Fruit fly (Drosophila melanogaster) whole organism, pupa: ENCODE measurements around the gene CG11368.

ENCODE experiments used
- CG10348 ChIP-seq: fragments of 200-800 bp; sonication (Bioruptor generic); IDR thresholded peaks from 2 replicates; pipeline ENCODE4 v1.3.6; 2022; ENCODE audit warnings: missing biosample characterization, missing genetic modification characterization
- CG12605 ChIP-seq: fragments of 200-800 bp; sonication (Bioruptor generic); IDR thresholded peaks from 2 replicates; pipeline ENCODE4 v1.3.6; 2022; ENCODE audit warnings: missing biosample characterization, missing genetic modification characterization
- CG13204 ChIP-seq: fragments of 200-800 bp; sonication (Bioruptor generic); optimal IDR thresholded peaks from 2 replicates; lab custom pipeline; 2018; ENCODE audit warnings: missing biosample characterization, mild to moderate bottlenecking, missing genetic modification characterization, moderate library complexity
- CG14655 ChIP-seq: fragments of 200-800 bp; sonication (Bioruptor generic); optimal IDR thresholded peaks from 3 replicates; lab custom pipeline; 2017; ENCODE audit warnings: mild to moderate bottlenecking, missing biosample characterization, missing genetic modification reagents, missing genetic modification characterization
- CG15710 ChIP-seq: fragments of 200-800 bp; sonication (Bioruptor generic); optimal IDR thresholded peaks from 2 replicates; lab custom pipeline; 2018; ENCODE audit warnings: missing biosample characterization, mild to moderate bottlenecking, missing genetic modification characterization, moderate library complexity
- CG17806 ChIP-seq: fragments of 200-800 bp; sonication (Bioruptor generic); optimal IDR thresholded peaks from 2 replicates; lab custom pipeline; 2018; ENCODE audit warnings: missing biosample characterization, mild to moderate bottlenecking, missing genetic modification characterization, moderate library complexity
- CG32121 ChIP-seq: fragments of 200-800 bp; sonication (Bioruptor generic); IDR thresholded peaks from 2 replicates; pipeline ENCODE4 v1.3.6; 2022; ENCODE audit warnings: missing biosample characterization, missing genetic modification characterization
- CG34367 ChIP-seq: fragments of 200-800 bp; sonication (Bioruptor generic); optimal IDR thresholded peaks from 2 replicates; lab custom pipeline; 2018; ENCODE audit warnings: missing biosample characterization, mild to moderate bottlenecking, missing genetic modification characterization
- CG4496 ChIP-seq: fragments of 200-800 bp; sonication (Bioruptor generic); IDR thresholded peaks from 3 replicates; pipeline ENCODE4 v1.3.6; 2022; ENCODE audit warnings: missing biosample characterization, missing genetic modification characterization
- CG8159 ChIP-seq: fragments of 200-800 bp; sonication (Bioruptor generic); optimal IDR thresholded peaks from 3 replicates; lab custom pipeline; 2018; ENCODE audit warnings: missing biosample characterization, mild to moderate bottlenecking, missing genetic modification characterization, moderate library complexity
- CG8301 ChIP-seq: fragments of 200-800 bp; sonication (Bioruptor generic); optimal IDR thresholded peaks from 2 replicates; lab custom pipeline; 2018; ENCODE audit warnings: missing biosample characterization, mild to moderate bottlenecking, missing genetic modification characterization
- CG9948 ChIP-seq: fragments of 200-800 bp; sonication (Bioruptor generic); optimal IDR thresholded peaks from 2 replicates; lab custom pipeline; 2018; ENCODE audit warnings: missing biosample characterization, mild to moderate bottlenecking, missing genetic modification characterization, moderate library complexity
- D1 ChIP-seq: fragments of 200-800 bp; sonication (Bioruptor generic); optimal IDR thresholded peaks from 2 replicates; lab custom pipeline; 2018; ENCODE audit warnings: missing biosample characterization, mild to moderate bottlenecking, missing genetic modification characterization, moderate library complexity
- EcR ChIP-seq: fragments of 200-800 bp; sonication (Bioruptor generic); optimal IDR thresholded peaks from 3 replicates; lab custom pipeline; 2019; ENCODE audit warnings: missing biosample characterization, missing genetic modification characterization, mild to moderate bottlenecking, moderate library complexity, missing genetic modification reagents
- Ets98B ChIP-seq: fragments of 200-800 bp; sonication (Bioruptor generic); IDR thresholded peaks from 2 replicates; pipeline ENCODE4 v1.3.6; 2022; ENCODE audit warnings: missing biosample characterization, missing genetic modification characterization
- Pif1A ChIP-seq: fragments of 200-800 bp; sonication (Bioruptor generic); optimal IDR thresholded peaks from 3 replicates; lab custom pipeline; 2016; ENCODE audit warnings: missing biosample characterization, missing genetic modification characterization
- Pif1B ChIP-seq: fragments of 200-800 bp; sonication (Bioruptor generic); optimal IDR thresholded peaks from 3 replicates; lab custom pipeline; 2016; ENCODE audit warnings: missing biosample characterization, missing genetic modification characterization
- Snoo ChIP-seq: fragments of 200-800 bp; sonication (Bioruptor generic); optimal IDR thresholded peaks from 3 replicates; lab custom pipeline; 2017; ENCODE audit warnings: missing biosample characterization, mild to moderate bottlenecking, missing genetic modification characterization, inconsistent platforms
- fd96Ca ChIP-seq: fragments of 200-800 bp; sonication (Bioruptor generic); IDR thresholded peaks from 3 replicates; pipeline ENCODE4 v1.3.6; 2022; ENCODE audit warnings: missing biosample characterization, missing genetic modification characterization
- gl ChIP-seq: fragments of 200-800 bp; sonication (Bioruptor generic); optimal IDR thresholded peaks from 2 replicates; lab custom pipeline; 2018; ENCODE audit warnings: missing biosample characterization, mild to moderate bottlenecking, missing genetic modification characterization
- rn ChIP-seq: fragments of 200-800 bp; sonication (Bioruptor generic); IDR thresholded peaks from 2 replicates; pipeline ENCODE4 v1.3.6; 2022; ENCODE audit warnings: missing biosample characterization, missing genetic modification characterization

Gene CG11368

dm6 chrX:7451909-7452308, at the start of gene CG11368:
CG11368 (plus strand) TSS chrX:7452209.
- no peak for TF ChIP-seq CG8301 (tag; lab: Kevin White, UChicago)
- no peak for TF ChIP-seq Pif1B (GFP tag; lab: Kevin White, UChicago)
- no peak for TF ChIP-seq Ets98B

dm6 chrX:7403074-7403473, 48.9 kb upstream of the CG11368 start, which contains the start of gene CG15035:
CG15035 (minus strand) TSS chrX:7403174.
- TF ChIP-seq CG14655 (GFP tag; lab: Kevin White, UChicago) (no peak), CG12605 (GFP tag; lab: Robert Waterston, UW) (no peak), Pif1B (GFP tag; lab: Kevin White, UChicago) (no peak), Ets98B (no peak), CG10348 (GFP tag; lab: Robert Waterston, UW) (no peak)

dm6 chrX:7405697-7406096, 46.3 kb upstream of the CG11368 start, which contains the start of gene CG1677:
CG1677 (minus strand) TSS chrX:7405797.
- TF ChIP-seq Pif1A (GFP tag; lab: Kevin White, UChicago) (no peak), CG8159 (tag; lab: Kevin White, UChicago) (no peak), CG9948 (no peak)

dm6 chrX:7406908-7407307, 45.1 kb upstream of the CG11368 start, which contains the start of gene CG32727:
CG32727 (plus strand) TSS chrX:7407208.
- TF ChIP-seq Pif1B (GFP tag; lab: Kevin White, UChicago) = no peak
- no peak for TF ChIP-seq Pif1A (GFP tag; lab: Kevin White, UChicago)
- no peak for TF ChIP-seq CG32121 (GFP tag; lab: Robert Waterston, UW)
- TF ChIP-seq CG9948 = no peak
- no peak for TF ChIP-seq CG10348 (GFP tag; lab: Robert Waterston, UW)
- TF ChIP-seq CG14655 (GFP tag; lab: Kevin White, UChicago) = no peak
- TF ChIP-seq gl = no peak
- TF ChIP-seq Ets98B = no peak
- TF ChIP-seq CG4496 (GFP tag; lab: Robert Waterston, UW) = no peak
- TF ChIP-seq CG17806 (tag; lab: Kevin White, UChicago) = no peak
- TF ChIP-seq rn = no peak
- TF ChIP-seq CG8301 (tag; lab: Kevin White, UChicago) = no peak
- no peak for TF ChIP-seq CG15710 (tag; lab: Kevin White, UChicago)
- no peak for TF ChIP-seq fd96Ca
- no peak for TF ChIP-seq CG12605 (GFP tag; lab: Robert Waterston, UW)
- no peak for TF ChIP-seq CG13204
- TF ChIP-seq D1 (tag; lab: Kevin White, UChicago) = no peak

- TF ChIP-seq CG8159 (tag; lab: Kevin White, UChicago) = no peak
- TF ChIP-seq Pif1A (GFP tag; lab: Kevin White, UChicago) = no peak
- no peak for TF ChIP-seq CG13204
- no peak for TF ChIP-seq D1 (tag; lab: Kevin White, UChicago)
- TF ChIP-seq CG32121 (GFP tag; lab: Robert Waterston, UW) = no peak
- no peak for TF ChIP-seq Snoo (tag; lab: Kevin White, UChicago)
- no peak for TF ChIP-seq Ets98B
- TF ChIP-seq CG9948 = no peak
- TF ChIP-seq CG34367 (tag; lab: Kevin White, UChicago) = no peak
- no peak for TF ChIP-seq CG8301 (tag; lab: Kevin White, UChicago)
These were observed 40.2 kb upstream of the CG11368 start, which contains the start of gene CG42246 for dm6 chrX:7411806-7412205. CG42246 (minus strand) TSS chrX:7411906.

- TF ChIP-seq CG9948 (no peak), CG13204 (no peak), Ets98B (no peak)
These were observed 39.6 kb upstream of the CG11368 start, which contains the start of gene CG42704 for dm6 chrX:7412368-7412767. CG42704 (plus strand) TSS chrX:7412668.

- TF ChIP-seq CG10348 (GFP tag; lab: Robert Waterston, UW) (no peak), rn (no peak), CG8301 (tag; lab: Kevin White, UChicago) (no peak), CG13204 (no peak), Ets98B (no peak), D1 (tag; lab: Kevin White, UChicago) (no peak), fd96Ca (no peak), Snoo (tag; lab: Kevin White, UChicago) (no peak), CG15710 (tag; lab: Kevin White, UChicago) (no peak), CG32121 (GFP tag; lab: Robert Waterston, UW) (no peak), CG17806 (tag; lab: Kevin White, UChicago) (no peak), EcR (GFP tag; lab: Kevin White, UChicago) (no peak), CG12605 (GFP tag; lab: Robert Waterston, UW) (no peak), CG14655 (GFP tag; lab: Kevin White, UChicago) (no peak)
These were observed 38.4 kb upstream of the CG11368 start, which contains the start of gene CG42705 for dm6 chrX:7413569-7413968. CG42705 (plus strand) TSS chrX:7413869.

- TF ChIP-seq Pif1B (GFP tag; lab: Kevin White, UChicago) = no peak
- no peak for TF ChIP-seq Ets98B
- no peak for TF ChIP-seq CG13204
- no peak for TF ChIP-seq D1 (tag; lab: Kevin White, UChicago)
These were observed 37.0 kb upstream of the CG11368 start for dm6 chrX:7415027-7415426.
